Worm (Caenorhabditis elegans) whole organism, dauer: ENCODE results near the gene Y11D7A.9.
"Not testable (repeated sequence)": the region's sequence is repeated elsewhere in the genome, so short reads cannot be mapped to it uniquely, and the experiment has no call there.

Experiments
- unc-62 ChIP-seq: sonication (generic microtip); optimal IDR thresholded peaks from 2 replicates; lab custom pipeline; 2017; ENCODE audit warnings: missing biosample characterization, missing genetic modification reagents, missing genetic modification characterization

Y11D7A.9 gene

DNA sequence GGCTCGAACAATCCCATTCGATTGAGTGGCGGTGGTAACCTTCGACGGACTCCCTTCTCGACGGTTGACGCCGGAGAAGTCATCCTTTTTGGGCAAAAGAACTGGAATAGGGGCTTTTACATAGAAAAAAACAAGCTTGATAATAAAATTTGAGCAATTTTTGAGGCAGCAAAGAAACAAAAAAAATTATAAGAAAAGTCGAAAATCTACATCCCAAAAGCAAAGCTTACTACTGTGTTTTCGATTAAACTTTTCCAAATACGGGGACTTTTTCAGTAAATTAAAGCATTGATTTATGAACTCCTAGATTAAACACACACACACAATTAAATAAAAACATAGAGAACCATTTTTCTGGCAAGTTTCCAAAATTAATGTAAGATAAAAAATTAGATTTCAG, at the start of gene Y11D7A.9:
Gene Y11D7A.9, minus strand, starts transcription at position 101 of the 400 bp plus-strand sequence.
- TF ChIP-seq unc-62 (GFP tag; lab: Kevin White, UChicago), result no peak

DNA sequence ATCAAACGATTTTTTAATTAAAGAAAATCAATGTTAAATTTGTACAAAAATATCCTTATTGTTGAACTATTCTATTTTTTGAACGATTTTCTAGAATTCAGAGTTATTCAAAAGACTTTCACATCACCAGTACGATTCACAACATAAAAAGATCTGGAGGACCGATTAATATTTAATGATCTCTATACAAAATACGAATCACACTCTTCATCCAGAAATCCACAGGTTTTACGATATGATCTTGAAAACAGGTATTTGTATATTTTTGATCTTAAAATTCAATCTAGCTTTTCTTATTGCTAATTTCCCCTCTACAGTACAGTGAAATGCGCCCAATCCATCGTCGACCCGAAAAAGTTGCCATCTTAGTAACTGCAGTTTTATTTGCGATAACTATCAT, 48.7 kb upstream of the Y11D7A.9 start, which contains the start of gene F49C12.5:
Gene F49C12.5, plus strand, starts transcription at position 301 of the 400 bp plus-strand sequence.
- TF ChIP-seq unc-62 (GFP tag; lab: Kevin White, UChicago), result no peak

DNA sequence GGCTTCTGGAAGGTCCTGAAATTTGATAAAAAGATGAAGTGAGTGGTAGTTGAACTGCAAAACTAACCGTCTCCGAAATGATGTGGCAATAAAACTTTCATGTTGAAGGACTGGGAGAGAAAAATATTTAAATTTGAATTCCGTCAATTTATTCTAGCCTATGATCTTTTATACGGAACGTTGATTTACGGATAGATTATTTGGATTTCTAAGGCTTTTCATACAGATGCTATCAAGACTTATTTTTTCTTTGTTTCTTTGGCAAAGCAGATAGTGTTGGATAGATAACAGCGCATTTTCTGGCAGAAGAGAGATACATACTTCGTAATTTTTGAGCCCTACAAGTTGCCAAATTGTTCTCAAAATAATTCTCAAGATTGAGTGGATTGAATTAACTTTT, 48.1 kb upstream of the Y11D7A.9 start, which contains the start of gene F49C12.4:
Gene F49C12.4, minus strand, starts transcription at position 101 of the 400 bp plus-strand sequence.
- no peak for TF ChIP-seq unc-62 (GFP tag; lab: Kevin White, UChicago)

DNA sequence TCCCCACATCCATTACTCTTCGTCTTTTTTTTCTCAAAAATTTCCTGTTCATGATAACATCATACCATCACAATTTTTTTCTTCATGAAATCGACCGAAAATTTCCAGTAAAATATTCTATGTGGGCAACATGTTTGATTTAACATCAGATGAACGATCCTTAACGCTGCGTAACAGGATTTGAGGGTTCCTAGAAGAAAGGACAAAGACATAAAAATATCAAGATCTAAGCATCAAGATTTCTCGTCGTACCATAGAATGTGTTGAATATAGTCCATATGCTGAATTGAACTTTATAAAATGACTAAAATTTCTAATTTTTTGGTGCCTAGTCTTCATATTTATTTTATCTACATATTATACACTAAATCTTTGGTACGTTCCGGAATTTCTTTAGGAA, 44.2 kb upstream of the Y11D7A.9 start, which contains the start of gene F49C12.3:
Gene F49C12.3, plus strand, starts transcription at position 301 of the 400 bp plus-strand sequence.
- TF ChIP-seq unc-62 (GFP tag; lab: Kevin White, UChicago), result no peak

DNA sequence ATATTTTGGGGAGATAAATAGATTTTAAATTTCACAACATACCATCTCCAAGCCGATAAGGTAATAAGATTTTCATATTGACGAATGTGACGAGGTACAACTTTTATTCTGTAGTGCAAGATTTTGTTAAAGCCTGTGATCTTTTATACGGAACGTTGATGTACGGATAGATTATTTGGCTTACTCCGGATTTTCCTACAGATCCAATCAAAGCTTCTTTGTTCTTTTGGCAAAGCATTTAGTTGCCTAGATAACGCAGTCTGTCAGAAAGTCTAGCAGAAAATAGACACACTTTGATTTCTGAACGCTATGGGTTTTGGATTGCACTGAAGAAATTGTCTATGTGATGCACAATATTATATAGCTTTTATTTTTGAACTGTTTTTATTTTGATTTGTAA, 43.2 kb upstream of the Y11D7A.9 start, which contains the start of gene F49C12.2:
Gene F49C12.2, minus strand, starts transcription at position 101 of the 400 bp plus-strand sequence.
- TF ChIP-seq unc-62 (GFP tag; lab: Kevin White, UChicago), result no peak

DNA sequence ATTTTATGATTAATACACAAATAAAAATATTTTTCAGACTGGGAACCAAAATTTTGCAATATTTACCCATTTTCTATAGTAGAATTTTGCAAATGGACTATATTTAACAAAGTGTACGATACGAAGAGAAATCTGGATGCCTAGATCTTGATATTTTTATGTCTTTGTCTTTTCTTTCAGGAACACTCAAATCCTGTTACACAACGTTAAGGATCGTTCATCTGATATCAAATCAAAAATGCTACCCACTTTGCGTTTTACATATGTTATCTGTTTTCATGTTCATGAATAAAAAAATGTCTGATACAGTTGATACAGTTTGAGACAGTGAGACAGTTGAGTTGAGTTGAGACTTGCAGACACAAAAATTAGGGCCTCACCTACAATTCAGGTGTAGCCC, 40.4 kb upstream of the Y11D7A.9 start, which contains the start of gene F49C12.1:
Gene F49C12.1, minus strand, starts transcription at position 70 of the 400 bp plus-strand sequence.
- no peak for TF ChIP-seq unc-62 (GFP tag; lab: Kevin White, UChicago)

DNA sequence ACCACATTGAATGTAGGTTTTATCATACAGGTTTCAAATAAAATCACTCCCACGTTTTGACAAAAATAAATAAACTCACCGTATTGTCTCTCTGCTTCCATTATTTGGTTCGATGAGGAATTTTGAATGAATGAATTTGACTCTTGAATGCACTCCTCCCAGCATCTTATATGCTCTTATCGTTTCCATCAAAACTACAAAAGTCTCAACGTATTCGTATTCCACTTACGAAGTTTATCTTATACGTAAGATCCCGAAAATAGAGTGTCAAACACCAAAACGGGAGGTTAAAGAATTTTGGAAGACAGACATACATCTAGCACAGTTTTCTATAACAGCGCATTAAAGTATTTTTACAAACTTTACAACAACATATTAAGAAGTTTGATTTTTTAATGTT, 37.9 kb upstream of the Y11D7A.9 start, which contains the start of gene nhr-264:
Gene nhr-264, minus strand, starts transcription at position 101 of the 400 bp plus-strand sequence.
- TF ChIP-seq unc-62 (GFP tag; lab: Kevin White, UChicago), result not testable (repeated sequence)

DNA sequence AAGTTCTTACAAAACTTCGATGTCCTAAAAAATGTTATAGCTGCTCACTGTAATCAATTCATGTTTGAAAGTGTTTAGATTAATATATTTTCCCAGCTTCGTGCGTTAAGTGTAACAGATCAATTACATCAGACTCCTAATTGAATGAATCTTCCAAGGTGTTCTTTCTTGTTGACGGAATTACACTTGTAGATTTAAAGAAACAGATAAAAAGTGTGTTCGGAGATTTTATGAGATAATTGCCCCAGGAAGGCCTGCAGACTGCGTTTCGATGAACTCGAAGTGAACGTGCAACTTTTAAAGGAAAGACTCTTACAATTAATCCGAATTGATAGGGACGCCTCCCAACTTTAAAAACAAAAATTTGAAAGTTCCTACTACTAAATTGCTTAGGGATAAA, 33.7 kb upstream of the Y11D7A.9 start:
- no peak for TF ChIP-seq unc-62 (GFP tag; lab: Kevin White, UChicago)

DNA sequence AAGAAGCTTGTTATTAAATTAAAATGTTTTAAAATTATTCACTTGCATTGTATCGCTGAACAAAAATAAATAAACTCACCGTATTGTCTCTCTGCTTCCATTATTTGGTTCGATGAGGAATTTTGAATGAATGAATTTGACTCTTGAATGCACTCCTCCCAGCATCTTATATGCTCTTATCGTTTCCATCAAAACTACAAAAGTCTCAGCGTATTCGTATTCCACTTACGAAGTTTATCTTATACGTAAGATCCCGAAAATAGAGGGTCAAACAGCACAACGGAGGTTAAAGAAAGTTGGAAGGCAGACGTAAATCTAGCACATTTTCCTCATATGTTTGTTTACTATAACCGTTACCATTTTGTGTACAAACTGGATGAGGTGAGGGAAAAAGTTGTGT, 30.4 kb upstream of the Y11D7A.9 start, which contains the start of gene nhr-267:
Gene nhr-267, minus strand, starts transcription at position 101 of the 400 bp plus-strand sequence.
- not testable (repeated sequence) for TF ChIP-seq unc-62 (GFP tag; lab: Kevin White, UChicago)

DNA sequence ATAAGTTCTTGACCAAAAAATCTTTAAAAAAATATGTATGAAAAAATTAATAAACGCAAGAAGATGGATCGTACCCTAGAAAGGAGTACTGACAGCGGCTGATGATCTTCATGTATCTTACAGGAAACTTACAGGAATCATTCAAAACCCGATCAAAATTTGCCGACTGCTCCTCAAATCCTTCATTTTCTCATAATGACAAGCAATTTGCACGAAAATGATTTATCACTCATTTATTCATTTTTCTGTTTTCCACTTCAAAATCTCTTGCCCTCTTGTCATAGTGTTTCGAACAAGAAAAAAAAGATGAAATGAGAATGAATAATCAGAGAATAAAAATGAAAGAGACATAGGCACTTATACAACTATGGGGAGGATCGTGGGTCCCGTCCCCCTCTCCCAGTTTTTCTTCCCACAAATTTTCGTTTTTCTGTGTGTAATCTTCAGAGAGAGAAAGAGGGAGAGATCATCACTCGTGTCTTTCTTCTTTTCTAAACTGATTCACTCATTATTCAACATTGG, 18.2 kb upstream of the Y11D7A.9 start, which contains the start of gene nmy-3:
Gene nmy-3, plus strand, starts transcription at position 472 of the 522 bp plus-strand sequence.
- no peak for TF ChIP-seq unc-62 (GFP tag; lab: Kevin White, UChicago)

DNA sequence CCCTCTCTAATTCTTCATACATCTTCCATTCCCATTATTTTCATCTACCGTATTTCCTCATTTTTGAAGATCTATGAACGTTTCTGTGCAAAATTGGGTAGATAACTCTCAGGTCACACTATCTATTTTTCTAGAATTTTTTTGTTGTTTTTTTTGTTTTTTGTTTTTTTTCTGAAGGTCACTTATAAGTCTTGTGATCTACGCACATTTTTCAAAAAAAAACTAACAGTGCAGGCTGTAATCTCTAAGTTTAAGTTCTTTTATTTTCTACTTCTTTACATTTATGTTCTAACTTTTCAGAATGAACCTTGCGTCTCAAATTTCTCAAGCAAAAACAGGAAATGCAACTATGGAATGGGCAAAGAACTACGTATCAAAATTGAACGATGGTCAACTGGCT, 13.9 kb upstream of the Y11D7A.9 start, which contains the start of gene flh-3:
Gene flh-3, plus strand, starts transcription at position 301 of the 400 bp plus-strand sequence.
- no peak for TF ChIP-seq unc-62 (GFP tag; lab: Kevin White, UChicago)

DNA sequence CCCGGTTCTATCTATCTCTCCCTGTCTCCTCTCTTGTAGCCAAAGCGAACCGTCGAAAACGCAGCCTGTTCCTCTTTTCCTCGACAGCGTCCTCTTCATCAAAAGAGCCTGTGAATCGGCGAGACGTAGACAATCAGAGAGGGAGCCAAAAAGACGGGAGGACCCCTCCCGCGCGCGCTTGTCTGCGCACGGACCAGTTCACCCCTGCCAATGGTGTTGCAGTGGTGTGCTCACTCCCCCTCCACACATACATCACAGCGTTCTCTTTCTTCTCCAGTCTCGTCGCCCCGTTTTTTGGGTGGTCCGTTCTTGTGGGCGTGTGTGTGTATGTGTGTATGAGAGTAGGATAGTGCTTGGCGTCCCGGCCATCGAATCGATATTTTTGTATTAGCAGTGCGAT, 13.0 kb upstream of the Y11D7A.9 start:
- no peak for TF ChIP-seq unc-62 (GFP tag; lab: Kevin White, UChicago)

DNA sequence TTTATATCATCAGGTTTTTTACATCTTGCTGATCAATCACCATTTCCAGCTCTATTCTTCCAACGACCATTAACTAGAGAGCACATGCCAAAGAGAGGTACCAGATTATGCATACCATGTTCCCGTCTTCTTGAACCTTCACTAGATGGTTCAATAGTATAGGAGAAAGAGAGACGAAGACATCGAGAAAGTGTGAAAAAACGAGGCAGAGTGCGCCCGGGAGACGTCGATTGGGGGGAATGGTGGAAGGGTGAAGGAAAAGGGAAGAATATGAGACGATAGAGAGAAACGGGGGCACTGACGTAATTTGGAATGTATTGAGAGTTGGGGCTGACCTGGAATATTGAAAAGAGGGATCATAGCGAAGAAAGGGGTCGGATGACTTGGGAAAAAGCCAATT, 11.7 kb upstream of the Y11D7A.9 start:
- TF ChIP-seq unc-62 (GFP tag; lab: Kevin White, UChicago), result no peak

DNA sequence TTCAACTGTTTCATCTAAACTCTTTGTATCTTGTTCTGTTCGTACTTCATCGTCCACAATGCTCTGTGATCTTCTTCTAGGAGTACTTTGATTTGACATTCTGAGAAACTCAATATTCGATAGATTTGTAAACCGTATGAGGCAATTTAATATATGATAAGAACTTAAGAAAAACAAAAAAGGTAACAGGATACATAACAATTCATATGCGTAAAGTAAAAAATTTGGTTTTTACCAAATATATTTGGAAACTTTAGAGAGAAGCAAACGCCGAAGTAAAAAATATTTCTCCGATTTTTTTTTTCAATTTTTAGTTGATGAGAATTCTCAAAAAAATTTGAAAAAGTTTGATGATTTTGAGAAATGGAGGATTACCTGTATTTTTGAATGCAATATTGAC, 10.5 kb upstream of the Y11D7A.9 start, which contains the start of gene Y11D7A.19:
Gene Y11D7A.19, minus strand, starts transcription at position 101 of the 400 bp plus-strand sequence.
- no peak for TF ChIP-seq unc-62 (GFP tag; lab: Kevin White, UChicago)

DNA sequence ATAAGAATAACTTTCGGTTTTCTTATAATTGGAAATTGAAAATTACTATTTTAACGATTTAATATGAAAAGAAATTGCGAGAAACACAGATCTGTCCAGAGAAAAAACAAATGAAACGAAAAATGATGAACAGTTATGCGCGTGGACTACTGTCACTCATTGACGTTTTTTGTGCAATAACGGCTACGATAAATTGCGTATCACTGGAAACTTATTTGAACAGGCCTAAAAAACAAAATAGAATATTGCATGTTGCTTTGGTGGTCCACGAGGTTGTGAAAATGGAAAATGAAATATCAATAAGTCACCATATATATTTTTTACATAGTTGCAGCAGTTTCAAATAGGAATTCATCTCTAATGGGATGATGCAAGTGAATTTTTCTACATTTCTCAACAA, 8.6 kb upstream of the Y11D7A.9 start:
- TF ChIP-seq unc-62 (GFP tag; lab: Kevin White, UChicago), result no peak

DNA sequence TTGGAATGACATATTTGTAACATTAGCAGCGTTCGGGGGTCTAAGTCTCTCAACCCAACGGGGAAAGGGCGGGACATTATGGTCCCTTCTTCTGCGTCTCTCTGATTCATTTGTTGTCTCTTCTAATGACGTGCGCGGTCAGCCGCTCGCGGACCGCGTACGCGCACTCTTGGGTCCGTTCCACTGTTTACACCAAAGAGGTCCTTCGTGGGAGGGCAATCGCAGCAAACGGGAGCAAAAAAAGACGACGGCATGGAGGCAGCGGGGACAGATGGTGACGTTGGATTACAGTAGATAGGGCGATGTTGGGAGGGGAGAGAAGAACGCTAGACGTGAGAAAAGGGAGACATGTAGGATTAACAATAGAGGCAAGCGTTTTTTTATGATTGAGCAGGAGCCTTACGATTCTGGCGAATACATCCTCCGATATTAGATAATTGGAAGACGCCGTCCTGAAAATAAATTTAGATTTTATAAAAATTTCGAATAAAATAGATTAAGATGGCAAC, 7.9 kb upstream of the Y11D7A.9 start, which contains the start of gene flh-1:
Gene flh-1, minus strand, starts transcription at position 459 of the 509 bp plus-strand sequence.
- TF ChIP-seq unc-62 (GFP tag; lab: Kevin White, UChicago), result no peak
